Fruit fly (Drosophila melanogaster) whole organism, wandering third instar larva: ENCODE data around the gene Hr4.

Source experiments
- Abd-B ChIP-seq: fragments of >200 bp; optimal IDR thresholded peaks from 2 replicates; lab custom pipeline; 2017; ENCODE audit warnings: missing biosample characterization, missing genetic modification characterization
- CG32264 ChIP-seq: fragments of 200-800 bp; sonication (Bioruptor generic); optimal IDR thresholded peaks from 2 replicates; lab custom pipeline; 2016; ENCODE audit warnings: missing biosample characterization, missing genetic modification characterization
- CG9705 ChIP-seq: fragments of 200-800 bp; sonication (Bioruptor generic); optimal IDR thresholded peaks from 2 replicates; lab custom pipeline; 2018; ENCODE audit warnings: missing biosample characterization, mild to moderate bottlenecking, missing genetic modification characterization
- CrebA ChIP-seq: fragments of 200-800 bp; sonication (Bioruptor generic); optimal IDR thresholded peaks from 2 replicates; lab custom pipeline; 2016; ENCODE audit warnings: missing biosample characterization, mild to moderate bottlenecking, missing genetic modification characterization, borderline replicate concordance
- Dfd ChIP-seq: fragments of >200 bp; optimal IDR thresholded peaks from 2 replicates; lab custom pipeline; 2017; ENCODE audit warnings: missing biosample characterization, missing genetic modification characterization
- Dif ChIP-seq: fragments of 200-275, 200-300 bp; sonication (Bioruptor generic); optimal IDR thresholded peaks from 2 replicates; lab custom pipeline; 2018; ENCODE audit warnings: missing biosample characterization, missing genetic modification characterization; ENCODE audit not compliant: partially characterized antibody
- GATAd ChIP-seq: sonication (Bioruptor generic); optimal IDR thresholded peaks from 2 replicates; lab custom pipeline; 2016; ENCODE audit warnings: missing biosample characterization, missing genetic modification characterization
- HLH106 ChIP-seq: fragments of 200-800 bp; optimal IDR thresholded peaks from 3 replicates; lab custom pipeline; 2019; ENCODE audit warnings: missing biosample characterization, mild to moderate bottlenecking, missing genetic modification characterization, moderate library complexity
- Hnf4 ChIP-seq: fragments of 200-800 bp; sonication (Bioruptor generic); optimal IDR thresholded peaks from 2 replicates; lab custom pipeline; 2016; ENCODE audit warnings: missing biosample characterization, mild to moderate bottlenecking, missing genetic modification characterization
- Hr78 ChIP-seq: fragments of >200 bp; optimal IDR thresholded peaks from 2 replicates; lab custom pipeline; 2017; ENCODE audit warnings: missing biosample characterization, missing genetic modification characterization
- Hr83 ChIP-seq: fragments of 200-300 bp; sonication (Bioruptor generic); optimal IDR thresholded peaks from 2 replicates; lab custom pipeline; 2016; ENCODE audit warnings: missing biosample characterization, mild to moderate bottlenecking, missing genetic modification characterization, moderate library complexity; ENCODE audit not compliant: poor library complexity, severe bottlenecking
- Jra ChIP-seq: sonication (Bioruptor generic); optimal IDR thresholded peaks from 2 replicates; lab custom pipeline; 2016; ENCODE audit warnings: missing biosample characterization, missing genetic modification characterization
- Mio ChIP-seq: sonication (Bioruptor generic); optimal IDR thresholded peaks from 2 replicates; lab custom pipeline; 2016; ENCODE audit warnings: missing biosample characterization, missing genetic modification characterization
- Myc ChIP-seq: fragments of >200 bp; optimal IDR thresholded peaks from 2 replicates; lab custom pipeline; 2017
- N ChIP-seq: fragments of >200 bp; optimal IDR thresholded peaks from 2 replicates; lab custom pipeline; 2018; ENCODE audit warnings: missing biosample characterization, missing external identifiers, missing genetic modification characterization
- OdsH ChIP-seq: fragments of 200-800 bp; sonication (Bioruptor generic); optimal IDR thresholded peaks from 2 replicates; lab custom pipeline; 2016; ENCODE audit warnings: missing biosample characterization, mild to moderate bottlenecking, missing genetic modification characterization
- Rel ChIP-seq, 2 experiments: fragments of 200-800 bp; sonication (Bioruptor generic) in 1 of 2; optimal IDR thresholded peaks; 2 replicates in 1 of 2; 3 replicates in 1 of 2; lab custom pipeline; 2016 to 2019; ENCODE audit warnings: mild to moderate bottlenecking in 2 of 2, missing biosample characterization in 2 of 2, missing genetic modification characterization in 2 of 2, moderate library complexity in 1 of 2
- Sp1 ChIP-seq: fragments of 200-800 bp; sonication (Bioruptor generic); optimal IDR thresholded peaks from 3 replicates; lab custom pipeline; 2019; ENCODE audit warnings: missing biosample characterization, mild to moderate bottlenecking, missing genetic modification characterization, moderate library complexity
- Vsx2 ChIP-seq: fragments of 200-300, 225-300 bp; sonication (Bioruptor generic); optimal IDR thresholded peaks from 2 replicates; lab custom pipeline; 2018; ENCODE audit warnings: missing biosample characterization, missing genetic modification characterization; ENCODE audit not compliant: partially characterized antibody
- br ChIP-seq: fragments of 200-800 bp; sonication (Bioruptor generic); optimal IDR thresholded peaks from 2 replicates; lab custom pipeline; 2016; ENCODE audit warnings: missing biosample characterization, missing genetic modification characterization
- brk ChIP-seq: fragments of 200-800 bp; sonication (Bioruptor generic); optimal IDR thresholded peaks from 2 replicates; lab custom pipeline; 2016; ENCODE audit warnings: missing biosample characterization, mild to moderate bottlenecking, missing genetic modification characterization
- dl ChIP-seq, 2 experiments: fragments of 175-275, 200-275 bp in 1 of 2; fragments of 200-275 bp in 1 of 2; sonication (Bioruptor generic); optimal IDR thresholded peaks; lab custom pipeline; 2018; ENCODE audit warnings: mild to moderate bottlenecking in 2 of 2, missing biosample characterization in 2 of 2, missing genetic modification characterization in 2 of 2, moderate library complexity in 2 of 2; ENCODE audit not compliant: partially characterized antibody in 2 of 2, insufficient read depth in 1 of 2
- dmrt93B ChIP-seq: fragments of 200-800 bp; sonication (Bioruptor generic); optimal IDR thresholded peaks from 2 replicates; lab custom pipeline; 2018; ENCODE audit warnings: missing biosample characterization, mild to moderate bottlenecking, missing genetic modification characterization
- dsf ChIP-seq: sonication (Bioruptor generic); optimal IDR thresholded peaks from 2 replicates; lab custom pipeline; 2016; ENCODE audit warnings: missing biosample characterization, missing genetic modification characterization, borderline replicate concordance
- ey ChIP-seq: fragments of 200-800 bp; sonication (Bioruptor generic); optimal IDR thresholded peaks from 2 replicates; lab custom pipeline; 2016; ENCODE audit warnings: missing biosample characterization, missing genetic modification characterization
- foxo ChIP-seq, 2 experiments: fragments of 200-800 bp; sonication (Bioruptor generic); optimal IDR thresholded peaks; 2 replicates in 1 of 2; 3 replicates in 1 of 2; lab custom pipeline; 2016 to 2017; ENCODE audit warnings: missing biosample characterization in 2 of 2, missing genetic modification characterization in 2 of 2
- fru ChIP-seq: fragments of 200-800 bp; sonication (Bioruptor generic); optimal IDR thresholded peaks from 3 replicates; lab custom pipeline; 2016; ENCODE audit warnings: missing biosample characterization, mild to moderate bottlenecking, missing genetic modification characterization
- h ChIP-seq: fragments of 200-800 bp; sonication (Bioruptor generic); optimal IDR thresholded peaks from 3 replicates; lab custom pipeline; 2016; ENCODE audit warnings: missing biosample characterization, mild to moderate bottlenecking, missing genetic modification characterization
- jim ChIP-seq: fragments of 175-275, 200-325 bp; sonication (Bioruptor generic); optimal IDR thresholded peaks from 2 replicates; lab custom pipeline; 2016; ENCODE audit warnings: missing biosample characterization, mild to moderate bottlenecking, missing genetic modification characterization
- lola ChIP-seq: fragments of >200 bp; optimal IDR thresholded peaks from 2 replicates; lab custom pipeline; 2017; ENCODE audit warnings: missing biosample characterization, missing genetic modification characterization
- pan ChIP-seq: fragments of >200 bp; optimal IDR thresholded peaks from 2 replicates; lab custom pipeline; 2017
- psq ChIP-seq: fragments of 200-800 bp; sonication (Bioruptor generic); optimal IDR thresholded peaks from 3 replicates; lab custom pipeline; 2017; ENCODE audit warnings: missing biosample characterization, mild to moderate bottlenecking, missing genetic modification characterization, moderate library complexity
- rgr ChIP-seq: fragments of 200-800 bp; sonication (Bioruptor generic); optimal IDR thresholded peaks from 3 replicates; lab custom pipeline; 2016; ENCODE audit warnings: missing biosample characterization, mild to moderate bottlenecking, missing genetic modification characterization
- sage ChIP-seq: fragments of 200-800 bp; sonication (Bioruptor generic); optimal IDR thresholded peaks from 2 replicates; lab custom pipeline; 2016; ENCODE audit warnings: missing biosample characterization, mild to moderate bottlenecking, missing genetic modification characterization
- sv ChIP-seq: fragments of 200-800 bp; sonication (Bioruptor generic); optimal IDR thresholded peaks from 3 replicates; lab custom pipeline; 2016; ENCODE audit warnings: missing biosample characterization, missing genetic modification characterization
- tai ChIP-seq: sonication (Bioruptor generic); optimal IDR thresholded peaks from 2 replicates; lab custom pipeline; 2016; ENCODE audit warnings: missing biosample characterization, missing genetic modification characterization
- usp ChIP-seq: fragments of >200 bp; optimal IDR thresholded peaks from 2 replicates; lab custom pipeline; 2017; ENCODE audit warnings: missing biosample characterization, missing genetic modification characterization
- woc ChIP-seq: sonication (Bioruptor generic); optimal IDR thresholded peaks from 2 replicates; lab custom pipeline; 2016; ENCODE audit warnings: missing biosample characterization, mild to moderate bottlenecking, missing genetic modification characterization

The Hr4 gene

dm6 chrX:1943337-1944244, 1.9 kb downstream of the Hr4 start (continued):
- TF ChIP-seq Sp1 (GFP tag; lab: Kevin White, UChicago) = peak; percentile 79

DNA sequence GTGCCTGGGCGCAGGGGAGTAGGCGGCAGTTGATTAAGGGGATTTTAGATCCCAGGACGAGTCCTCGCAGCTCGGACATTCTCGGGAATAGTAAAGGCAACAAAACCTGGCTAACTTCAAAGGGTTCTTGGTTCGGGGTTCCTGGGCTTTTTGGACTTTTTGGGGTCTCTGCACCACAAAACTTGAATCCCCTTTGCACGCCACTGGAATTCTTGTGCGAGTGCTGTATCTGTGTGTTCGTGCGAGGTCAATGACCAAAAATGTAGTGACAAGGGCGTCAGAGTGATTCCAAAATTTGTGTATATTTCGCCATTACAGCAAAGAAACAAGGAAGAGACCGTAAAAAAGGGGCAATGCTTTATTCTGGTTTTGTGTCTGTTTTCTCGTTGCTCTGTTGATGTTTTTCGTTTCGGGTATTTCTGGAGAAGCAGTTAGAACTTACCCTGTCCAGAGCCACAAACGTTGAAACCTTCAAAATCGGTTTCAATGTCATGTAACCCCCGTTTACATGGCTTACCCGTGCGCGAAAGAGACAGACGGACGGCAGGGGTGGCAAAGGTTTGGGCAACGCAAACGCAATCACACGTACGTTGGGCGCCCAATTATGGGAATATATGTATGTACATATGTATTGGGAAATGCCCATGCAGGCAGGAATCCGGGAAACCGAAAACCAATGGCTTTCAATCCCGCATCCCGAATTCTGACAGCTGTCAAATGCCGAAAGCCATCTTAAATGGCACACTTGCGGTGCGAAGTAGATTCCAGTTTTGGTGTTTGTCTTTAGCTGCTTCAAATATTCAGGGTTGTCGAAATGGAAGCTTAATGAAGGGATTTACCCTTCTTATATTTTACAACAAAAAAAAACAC, 2.7 kb downstream of the Hr4 start:
- peak; percentile 67 for TF ChIP-seq dmrt93B
- no peak for TF ChIP-seq GATAd
- peak; percentile 65 for TF ChIP-seq Sp1 (GFP tag; lab: Kevin White, UChicago)
- TF ChIP-seq foxo (GFP tag; optimal IDR thresholded peaks at IDR 0.05; lab: Kevin White, UChicago) = peak in 1 of 2 experiments; percentile 80
- TF ChIP-seq CG32264 (GFP tag; lab: Kevin White, UChicago) = peak; percentile 38
- TF ChIP-seq h (GFP tag; lab: Kevin White, UChicago) = peak; percentile 74
- peak; percentile 59 for TF ChIP-seq tai (GFP tag; lab: Kevin White, UChicago)
- no peak for TF ChIP-seq Dfd (GFP tag; lab: Kevin White, UChicago)
- no peak for TF ChIP-seq Rel (GFP tag; optimal IDR thresholded peaks at IDR 0.05; lab: Kevin White, UChicago)
- peak; percentile 37 for TF ChIP-seq Rel (tag; optimal IDR thresholded peaks at IDR 0.05; lab: Kevin White, UChicago)
- no peak for TF ChIP-seq Hr78
- TF ChIP-seq sage (GFP tag; lab: Kevin White, UChicago) = peak; percentile 19
- TF ChIP-seq CrebA (GFP tag; lab: Kevin White, UChicago) = no peak
- TF ChIP-seq Jra = no peak
- TF ChIP-seq woc (GFP tag; lab: Kevin White, UChicago) = no peak
- TF ChIP-seq Myc (lab: Kevin White, UChicago) = no peak
- no peak for TF ChIP-seq Abd-B (GFP tag; lab: Kevin White, UChicago)
- no peak for TF ChIP-seq dsf (GFP tag; lab: Kevin White, UChicago)
- TF ChIP-seq ey (GFP tag; lab: Kevin White, UChicago) = peak; percentile 75
- TF ChIP-seq Mio = no peak
- TF ChIP-seq psq (GFP tag; lab: Kevin White, UChicago) = peak; percentile 45
- TF ChIP-seq pan (lab: Kevin White, UChicago) = no peak
- no peak for TF ChIP-seq N (GFP tag; lab: Kevin White, UChicago)
- TF ChIP-seq Hr83 = no peak
- peak; percentile 40 for TF ChIP-seq Hnf4 (GFP tag; lab: Kevin White, UChicago)
- peak; percentile 66 for TF ChIP-seq fru (GFP tag; lab: Kevin White, UChicago)
- TF ChIP-seq lola (GFP tag; lab: Kevin White, UChicago) = no peak
- TF ChIP-seq br (GFP tag; lab: Kevin White, UChicago) = peak; percentile 68
- TF ChIP-seq jim (GFP tag; lab: Kevin White, UChicago) = no peak
- no peak for TF ChIP-seq Dif (GFP tag; lab: Kevin White, UChicago)
- TF ChIP-seq brk = no peak
- no peak for TF ChIP-seq dl (GFP tag; optimal IDR thresholded peaks at IDR 0.05; lab: Kevin White, UChicago; ENCODE audit: insufficient read depth in 1 of 2, partially characterized antibody in 2 of 2)
- peak; percentile 54 for TF ChIP-seq rgr (GFP tag; lab: Kevin White, UChicago)
- TF ChIP-seq sv = no peak
- peak; percentile 24 for TF ChIP-seq CG9705 (GFP tag; lab: Kevin White, UChicago)
- peak; percentile 32 for TF ChIP-seq OdsH (GFP tag; lab: Kevin White, UChicago)
- peak; percentile 79 for TF ChIP-seq HLH106
- TF ChIP-seq Vsx2 (GFP tag; lab: Kevin White, UChicago) = no peak
- TF ChIP-seq usp (GFP tag; lab: Kevin White, UChicago) = no peak
